Worm (Caenorhabditis elegans): ENCODE measurements around the gene skr-8.

DNA sequence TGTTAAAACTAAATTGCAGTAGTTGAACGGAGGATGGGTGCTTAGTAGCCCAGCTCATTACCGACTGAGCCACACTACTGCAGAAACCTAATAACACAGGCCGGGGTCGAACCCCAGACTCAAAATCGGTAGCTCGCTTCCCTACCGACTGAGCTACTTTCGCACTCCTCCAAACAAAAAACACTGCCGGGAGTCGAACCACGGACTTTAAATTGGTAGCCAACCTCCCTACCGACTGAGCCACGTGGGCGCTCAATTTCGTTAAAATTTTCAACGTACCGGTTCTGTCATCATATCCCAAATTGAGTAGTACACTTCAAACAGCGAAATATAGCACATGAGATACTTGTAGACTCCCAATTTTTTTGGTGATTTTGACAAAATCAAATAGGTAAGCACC, 15.2 kb downstream of the skr-8 start:
- no peak for TF ChIP-seq W03F9.2 (tag; optimal IDR thresholded peaks at IDR 0.05)
- no peak for TF ChIP-seq him-1 (tag; optimal IDR thresholded peaks at IDR 0.05)
- no peak for TF ChIP-seq dao-5 (tag; optimal IDR thresholded peaks at IDR 0.05)
